Fruit fly (Drosophila melanogaster): ENCODE results near the gene Gr64c.

Gr64c gene

dm6 chr3L:4070221-4070995, 42.0 kb downstream of the Gr64c start (continued):
- TF ChIP-seq fd96Cb (tag; optimal IDR thresholded peaks at IDR 0.05) = peak; percentile 82
- TF ChIP-seq Spps (tag; optimal IDR thresholded peaks at IDR 0.05) = peak; percentile 45
- TF ChIP-seq Sry-δ (GFP tag; optimal IDR thresholded peaks at IDR 0.05) = peak; percentile 51
- peak; percentile 84 for TF ChIP-seq Dek (tag; optimal IDR thresholded peaks at IDR 0.05)
- no peak for TF ChIP-seq CG8478 (optimal IDR thresholded peaks at IDR 0.05)
- TF ChIP-seq CG6689 (GFP tag; IDR thresholded peaks at IDR 0.05) = peak; percentile 92
- TF ChIP-seq Nf-YC (tag; optimal IDR thresholded peaks at IDR 0.05) = no peak
- TF ChIP-seq zfh1 (GFP tag; IDR thresholded peaks at IDR 0.05) = peak; percentile 89
- peak; percentile 91 for TF ChIP-seq Nf-YA (GFP tag; IDR thresholded peaks at IDR 0.05)
- peak; percentile 96 for TF ChIP-seq Rfx (GFP tag; IDR thresholded peaks at IDR 0.05)
- TF ChIP-seq CG16779 (GFP tag; IDR thresholded peaks at IDR 0.05) = peak; percentile 71
- no peak for TF ChIP-seq Dll (GFP tag; IDR thresholded peaks at IDR 0.05; ENCODE audit: partially characterized antibody)
- peak; percentile 92 for TF ChIP-seq Gug (GFP tag; IDR thresholded peaks at IDR 0.05)
- TF ChIP-seq CG3847 (GFP tag; IDR thresholded peaks at IDR 0.05) = peak; percentile 92
- peak; percentile 67 for TF ChIP-seq Max (GFP tag; optimal IDR thresholded peaks at IDR 0.05)
- TF ChIP-seq onecut (GFP tag; IDR thresholded peaks at IDR 0.05) = peak; percentile 75
- TF ChIP-seq Antp (GFP tag; optimal IDR thresholded peaks at IDR 0.05) = peak; percentile 88
- peak; percentile 65 for TF ChIP-seq run (tag; optimal IDR thresholded peaks at IDR 0.05)
- TF ChIP-seq lmd (GFP tag; IDR thresholded peaks at IDR 0.05) = peak; percentile 95
- peak in 1 of 2 experiments; percentile 32 for TF ChIP-seq Hr78 (GFP tag; optimal IDR thresholded peaks at IDR 0.05)
- peak; percentile 82 for TF ChIP-seq CG9215 (GFP tag; IDR thresholded peaks at IDR 0.05)
- no peak for TF ChIP-seq YL-1 (GFP tag; optimal IDR thresholded peaks at IDR 0.05)
- TF ChIP-seq Fer2 (tag; optimal IDR thresholded peaks at IDR 0.05) = peak; percentile 64
- peak; percentile 92 for TF ChIP-seq CG15269 (tag; optimal IDR thresholded peaks at IDR 0.05)
- TF ChIP-seq dimm (GFP tag; IDR thresholded peaks at IDR 0.05) = peak; percentile 86
- peak; percentile 46 for TF ChIP-seq CG12104 (GFP tag; optimal IDR thresholded peaks at IDR 0.05)
- peak; percentile 26 for TF ChIP-seq CG8359 (GFP tag; optimal IDR thresholded peaks at IDR 0.05; ENCODE audit: borderline replicate concordance)
- TF ChIP-seq Hr3 (GFP tag; optimal IDR thresholded peaks at IDR 0.05) = peak; percentile 77
- TF ChIP-seq sisA (GFP tag; IDR thresholded peaks at IDR 0.05) = peak; percentile 93
- TF ChIP-seq Atf6 (GFP tag; IDR thresholded peaks at IDR 0.05) = peak; percentile 95
- no peak for TF ChIP-seq grn (GFP tag; optimal IDR thresholded peaks at IDR 0.05)
- peak; percentile 89 for TF ChIP-seq danr (GFP tag; IDR thresholded peaks at IDR 0.05)
- TF ChIP-seq CG14860 (GFP tag; IDR thresholded peaks at IDR 0.05; ENCODE audit: partially characterized antibody) = no peak
- TF ChIP-seq klu (GFP tag; IDR thresholded peaks at IDR 0.05) = peak; percentile 79
- TF ChIP-seq chif (GFP tag; optimal IDR thresholded peaks at IDR 0.05) = peak; percentile 90 to 91
- TF ChIP-seq fd64A (GFP tag; optimal IDR thresholded peaks at IDR 0.05) = peak; percentile 62
- TF ChIP-seq bbx (GFP tag; IDR thresholded peaks at IDR 0.05; ENCODE audit: partially characterized antibody) = no peak
- TF ChIP-seq CG31365 (tag; optimal IDR thresholded peaks at IDR 0.05) = peak; percentile 65
- peak; percentile 87 for TF ChIP-seq E2f1 (GFP tag; IDR thresholded peaks at IDR 0.05)
- peak; percentile 45 for TF ChIP-seq CG10267 (tag; optimal IDR thresholded peaks at IDR 0.05)
- peak; percentile 65 for TF ChIP-seq sd (tag; optimal IDR thresholded peaks at IDR 0.05)
- peak; percentile 88 for TF ChIP-seq CG7372 (GFP tag; IDR thresholded peaks at IDR 0.05)
- peak; percentile 72 for TF ChIP-seq NC2α (GFP tag; optimal IDR thresholded peaks at IDR 0.05)
- peak; percentile 85 for TF ChIP-seq tap (tag; optimal IDR thresholded peaks at IDR 0.05)
- TF ChIP-seq CG1832 (GFP tag; optimal IDR thresholded peaks at IDR 0.05) = no peak
- peak; percentile 77 for TF ChIP-seq CG10654 (GFP tag; optimal IDR thresholded peaks at IDR 0.05)
- peak; percentile 88 for TF ChIP-seq CG2889 (GFP tag; IDR thresholded peaks at IDR 0.05)
- TF ChIP-seq GATAe (GFP tag; conservative IDR thresholded peaks at IDR 0.05) = peak; percentile 70; the same call in 1 of the 2 replicates
- peak; percentile 54 for TF ChIP-seq CG6254 (GFP tag; optimal IDR thresholded peaks at IDR 0.05)
- peak; percentile 45 for TF ChIP-seq gcm (GFP tag; optimal IDR thresholded peaks at IDR 0.05)

Data from whole organism, embryonic.